Fruit fly (Drosophila melanogaster) whole organism, embryonic: ENCODE data around the gene MED27.

Experiments
- BEAF-32 ChIP-seq: fragments of 200-800 bp; sonication (Bioruptor generic); optimal IDR thresholded peaks from 3 replicates; lab custom pipeline; 2017; ENCODE audit warnings: missing biosample characterization, missing genetic modification characterization, mild to moderate bottlenecking, moderate library complexity, missing genetic modification reagents
- BtbVII ChIP-seq: fragments of 200-800 bp; sonication (Bioruptor generic); optimal IDR thresholded peaks from 3 replicates; lab custom pipeline; 2017; ENCODE audit warnings: missing biosample characterization, mild to moderate bottlenecking, missing genetic modification characterization
- CG10321 ChIP-seq: fragments of 200-800 bp; sonication (Bioruptor generic); IDR thresholded peaks from 2 replicates; pipeline ENCODE4 v1.3.6; 2022; ENCODE audit warnings: missing biosample characterization, missing genetic modification characterization
- CG11398 ChIP-seq: fragments of 200-800 bp; sonication (Bioruptor generic); optimal IDR thresholded peaks from 2 replicates; lab custom pipeline; 2016; ENCODE audit warnings: missing biosample characterization, missing genetic modification characterization
- CG11560 ChIP-seq: fragments of 200-800 bp; sonication (Bioruptor generic); IDR thresholded peaks from 3 replicates; pipeline ENCODE4 v1.3.6; 2022; ENCODE audit warnings: missing biosample characterization, missing genetic modification characterization
- CG12104 ChIP-seq: fragments of 200-800 bp; sonication (Bioruptor generic); optimal IDR thresholded peaks from 3 replicates; lab custom pipeline; 2016; ENCODE audit warnings: missing biosample characterization, missing genetic modification characterization
- CG12299 ChIP-seq: fragments of 200-800 bp; sonication (Bioruptor generic); optimal IDR thresholded peaks from 2 replicates; lab custom pipeline; 2018; ENCODE audit warnings: missing biosample characterization, mild to moderate bottlenecking, missing genetic modification characterization
- CG12769 ChIP-seq: fragments of 200-800 bp; sonication (Bioruptor generic); optimal IDR thresholded peaks from 2 replicates; lab custom pipeline; 2019; ENCODE audit warnings: missing biosample characterization, mild to moderate bottlenecking, missing genetic modification characterization, moderate library complexity
- CG12942 ChIP-seq: fragments of 200-800 bp; sonication (Bioruptor generic); optimal IDR thresholded peaks from 3 replicates; lab custom pipeline; 2016; ENCODE audit warnings: missing biosample characterization, missing genetic modification characterization
- CG13894 ChIP-seq: fragments of 200-800 bp; sonication (Bioruptor generic); optimal IDR thresholded peaks from 3 replicates; lab custom pipeline; 2018; ENCODE audit warnings: missing biosample characterization, mild to moderate bottlenecking, missing genetic modification characterization, moderate library complexity
- CG14667 ChIP-seq: fragments of 200-800 bp; sonication (Bioruptor generic); IDR thresholded peaks from 2 replicates; pipeline ENCODE4 v1.3.6; 2022; ENCODE audit warnings: missing biosample characterization, missing genetic modification characterization
- CG18764 ChIP-seq: fragments of 200-800 bp; sonication (Bioruptor generic); optimal IDR thresholded peaks from 3 replicates; lab custom pipeline; 2016; ENCODE audit warnings: missing biosample characterization, missing genetic modification characterization
- CG3065 ChIP-seq: fragments of 200-800 bp; sonication (Bioruptor generic); optimal IDR thresholded peaks from 2 replicates; lab custom pipeline; 2016; ENCODE audit warnings: missing biosample characterization, missing genetic modification characterization
- CG3163 ChIP-seq: fragments of 200-800 bp; sonication (Bioruptor generic); optimal IDR thresholded peaks from 3 replicates; lab custom pipeline; 2016; ENCODE audit warnings: missing biosample characterization, missing genetic modification characterization
- CG3726 ChIP-seq: fragments of 200-800 bp; sonication (Bioruptor generic); IDR thresholded peaks from 3 replicates; pipeline ENCODE4, ENCODE4 v1.3.6; 2022; ENCODE audit warnings: missing biosample characterization, missing genetic modification characterization
- CG43689 ChIP-seq: fragments of 200-800 bp; sonication (Bioruptor generic); IDR thresholded peaks from 2 replicates; pipeline ENCODE4 v1.3.6; 2022; ENCODE audit warnings: missing biosample characterization, missing genetic modification characterization
- CG5953 ChIP-seq: fragments of 200-800 bp; sonication (Bioruptor generic); IDR thresholded peaks from 2 replicates; pipeline ENCODE4 v1.3.6; 2022; ENCODE audit warnings: missing biosample characterization, missing genetic modification characterization
- CG9609 ChIP-seq: fragments of 200-800 bp; sonication (Bioruptor generic); optimal IDR thresholded peaks from 3 replicates; lab custom pipeline; 2016; ENCODE audit warnings: missing biosample characterization, missing genetic modification characterization
- CG9932 ChIP-seq: fragments of 200-800 bp; sonication (Bioruptor generic); IDR thresholded peaks from 2 replicates; pipeline ENCODE4 v1.3.6; 2022; ENCODE audit warnings: missing biosample characterization, missing genetic modification characterization
- Deaf1 ChIP-seq: fragments of 200-800 bp; optimal IDR thresholded peaks from 3 replicates; lab custom pipeline; 2019; ENCODE audit warnings: missing biosample characterization, mild to moderate bottlenecking, missing genetic modification characterization, moderate library complexity
- Dref ChIP-seq: fragments of 200-800 bp; sonication (Bioruptor generic); IDR thresholded peaks from 2 replicates; pipeline ENCODE4 v1.3.6; 2022; ENCODE audit warnings: missing biosample characterization, missing genetic modification characterization
- H15 ChIP-seq: fragments of 200-800 bp; sonication (Bioruptor generic); IDR thresholded peaks from 3 replicates; pipeline ENCODE4 v1.3.6; 2022; ENCODE audit warnings: missing biosample characterization, missing genetic modification characterization
- HHEX ChIP-seq: fragments of 200-800 bp; sonication (Bioruptor generic); optimal IDR thresholded peaks from 3 replicates; lab custom pipeline; 2017; ENCODE audit warnings: missing biosample characterization, mild to moderate bottlenecking, missing genetic modification characterization, missing genetic modification reagents
- Hmr ChIP-seq: fragments of 200-800 bp; sonication (Bioruptor generic); optimal IDR thresholded peaks from 3 replicates; lab custom pipeline; 2017; ENCODE audit warnings: mild to moderate bottlenecking, missing biosample characterization, missing genetic modification reagents, missing genetic modification characterization
- Mrtf ChIP-seq: fragments of 200-800 bp; sonication (Bioruptor generic); IDR thresholded peaks from 3 replicates; pipeline ENCODE4 v1.3.6; 2022; ENCODE audit warnings: missing biosample characterization, missing genetic modification characterization
- Nf-YA ChIP-seq: fragments of 200-800 bp; sonication (Bioruptor generic); IDR thresholded peaks from 2 replicates; pipeline ENCODE4 v1.3.6; 2022; ENCODE audit warnings: missing biosample characterization, missing genetic modification characterization
- Side ChIP-seq: fragments of 200-800 bp; sonication (Bioruptor generic); optimal IDR thresholded peaks from 2 replicates; lab custom pipeline; 2016; ENCODE audit warnings: missing biosample characterization, missing genetic modification characterization
- Tbp ChIP-seq: fragments of >200 bp; optimal IDR thresholded peaks from 2 replicates; lab custom pipeline; 2018; ENCODE audit warnings: missing biosample characterization, missing genetic modification characterization
- YL-1 ChIP-seq: fragments of 200-800 bp; sonication (Bioruptor generic); optimal IDR thresholded peaks from 3 replicates; lab custom pipeline; 2017; ENCODE audit warnings: missing biosample characterization, mild to moderate bottlenecking, missing genetic modification characterization
- aop ChIP-seq: fragments of 200-800 bp; sonication (Bioruptor generic); IDR thresholded peaks from 2 replicates; pipeline ENCODE4 v1.3.6; 2022; ENCODE audit warnings: missing biosample characterization, missing genetic modification characterization
- ash1 ChIP-seq: fragments of 200-800 bp; sonication (Bioruptor generic); optimal IDR thresholded peaks from 2 replicates; lab custom pipeline; 2018; ENCODE audit warnings: missing biosample characterization, mild to moderate bottlenecking, missing genetic modification characterization
- bcd ChIP-seq: fragments of 200-800 bp; sonication (Bioruptor generic); optimal IDR thresholded peaks from 2 replicates; lab custom pipeline; 2017; ENCODE audit warnings: missing biosample characterization, mild to moderate bottlenecking, missing genetic modification characterization
- bsh ChIP-seq, 2 experiments: fragments of 200-800 bp; sonication (Bioruptor generic); optimal IDR thresholded peaks; 2 replicates each; lab custom pipeline; 2017 to 2018; ENCODE audit warnings: mild to moderate bottlenecking in 2 of 2, missing biosample characterization in 2 of 2, missing genetic modification characterization in 2 of 2, moderate library complexity in 1 of 2
- crol ChIP-seq: fragments of 200-800 bp; sonication (Bioruptor generic); IDR thresholded peaks from 2 replicates; pipeline ENCODE4 v1.3.6; 2022; ENCODE audit warnings: missing biosample characterization, missing genetic modification characterization
- dysf ChIP-seq: fragments of 200-800 bp; sonication (Bioruptor generic); IDR thresholded peaks from 3 replicates; pipeline ENCODE4 v1.3.6; 2022; ENCODE audit warnings: missing biosample characterization, missing genetic modification characterization
- emc ChIP-seq: fragments of 200-800 bp; sonication (Bioruptor generic); optimal IDR thresholded peaks from 2 replicates; lab custom pipeline; 2016; ENCODE audit warnings: missing biosample characterization, missing genetic modification characterization
- ind ChIP-seq: fragments of 200-800 bp; sonication (Bioruptor generic); optimal IDR thresholded peaks from 3 replicates; lab custom pipeline; 2016; ENCODE audit warnings: missing biosample characterization, missing genetic modification characterization
- inv ChIP-seq: fragments of 200-800 bp; sonication (Bioruptor generic); IDR thresholded peaks from 2 replicates; pipeline ENCODE4 v1.3.6; 2022; ENCODE audit warnings: missing biosample characterization, missing genetic modification characterization; ENCODE audit not compliant: partially characterized antibody
- knrl ChIP-seq: fragments of 200-800 bp; sonication (Bioruptor generic); IDR thresholded peaks from 3 replicates; pipeline ENCODE4 v1.3.6; 2022; ENCODE audit warnings: missing biosample characterization, missing genetic modification characterization; ENCODE audit not compliant: partially characterized antibody
- maf-S ChIP-seq: fragments of 200-800 bp; sonication (Bioruptor generic); optimal IDR thresholded peaks from 2 replicates; lab custom pipeline; 2016; ENCODE audit warnings: missing biosample characterization, missing genetic modification characterization
- pan ChIP-seq, 4 experiments: fragments of >200 bp in 3 of 4; fragments of 200-800 bp in 1 of 4; sonication (Bioruptor generic) in 1 of 4; optimal IDR thresholded peaks in 3 of 4; IDR thresholded peaks in 1 of 4; 2 replicates each; pipeline versions ENCODE4 v1.3.6 to Lab custom; 2017 to 2022; ENCODE audit warnings: missing biosample characterization in 2 of 4, missing genetic modification characterization in 2 of 4, mixed read lengths in 1 of 4
- pita ChIP-seq: fragments of 200-800 bp; sonication (Bioruptor generic); optimal IDR thresholded peaks from 2 replicates; lab custom pipeline; 2017; ENCODE audit warnings: missing biosample characterization, mild to moderate bottlenecking, missing genetic modification characterization
- prd ChIP-seq, 3 experiments: fragments of >200 bp in 2 of 3; fragments of 200-800 bp in 1 of 3; sonication (Bioruptor generic) in 1 of 3; optimal IDR thresholded peaks in 2 of 3; IDR thresholded peaks in 1 of 3; 2 replicates in 2 of 3; 3 replicates in 1 of 3; pipeline versions ENCODE4 v1.3.6 to Lab custom; 2017 to 2022; ENCODE audit warnings: missing biosample characterization in 1 of 3, missing genetic modification characterization in 1 of 3
- ranshi ChIP-seq: fragments of 200-800 bp; sonication (Bioruptor generic); IDR thresholded peaks from 2 replicates; pipeline ENCODE4 v1.3.6; 2022; ENCODE audit warnings: missing biosample characterization, missing genetic modification characterization
- sr ChIP-seq: fragments of 200-800 bp; sonication (Bioruptor generic); IDR thresholded peaks from 3 replicates; pipeline ENCODE4 v1.3.6; 2022; ENCODE audit warnings: missing biosample characterization, missing genetic modification characterization
- tup ChIP-seq: fragments of 200-800 bp; sonication (Bioruptor generic); optimal IDR thresholded peaks from 2 replicates; lab custom pipeline; 2016; ENCODE audit warnings: missing biosample characterization, mild to moderate bottlenecking, missing genetic modification characterization, moderate library complexity
- vfl ChIP-seq: fragments of 200-800 bp; sonication (Bioruptor generic); optimal IDR thresholded peaks from 2 replicates; lab custom pipeline; 2016; ENCODE audit warnings: missing biosample characterization, missing genetic modification characterization
- zf30C ChIP-seq: fragments of 200-800 bp; sonication (Bioruptor generic); optimal IDR thresholded peaks from 3 replicates; lab custom pipeline; 2018; ENCODE audit warnings: missing biosample characterization, mild to moderate bottlenecking, missing genetic modification characterization
- zfh1 ChIP-seq: fragments of 200-800 bp; sonication (Bioruptor generic); IDR thresholded peaks from 3 replicates; pipeline ENCODE4 v1.3.6; 2022; ENCODE audit warnings: missing biosample characterization, missing genetic modification characterization

Gene MED27

DNA sequence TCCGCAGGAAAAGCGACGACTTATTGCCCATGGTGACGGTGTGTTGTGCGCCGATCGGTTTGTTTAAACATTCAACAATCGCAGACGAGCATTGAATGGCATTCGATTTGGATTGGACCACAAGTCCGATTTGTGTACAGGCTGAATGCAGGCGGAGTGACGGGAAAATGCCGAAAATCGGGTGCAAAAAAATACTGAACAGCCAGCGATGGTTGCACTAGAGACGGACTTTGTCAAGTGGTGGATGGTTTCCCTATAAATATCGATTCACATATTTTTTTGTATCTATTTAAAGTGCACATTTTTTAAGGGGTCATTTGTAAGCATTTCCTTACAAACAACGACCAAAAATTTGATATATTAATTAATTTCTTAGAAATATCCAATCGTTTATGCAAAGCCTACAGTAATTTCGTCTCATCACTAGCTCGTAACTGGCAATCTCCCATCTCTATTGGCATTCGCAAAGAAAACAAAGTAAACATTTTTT lies at the start of gene MED27, which contains the start of gene elm (continued):
- TF ChIP-seq HHEX (GFP tag; lab: Kevin White, UChicago), result peak; percentile 87
- peak; percentile 71; the same call in 1 of the 2 replicates for TF ChIP-seq CG5953 (GFP tag; lab: Robert Waterston, UW)
- peak; percentile 94 for TF ChIP-seq dysf (GFP tag; lab: Robert Waterston, UW)
- peak; percentile 93 for TF ChIP-seq ranshi (GFP tag; lab: Robert Waterston, UW)
- TF ChIP-seq maf-S, result peak; percentile 89
- TF ChIP-seq inv (GFP tag; lab: Robert Waterston, UW), result peak; percentile 94
- TF ChIP-seq CG3726, result peak; percentile 86; the same call in 2 of the 3 replicates
- TF ChIP-seq H15 (GFP tag; lab: Robert Waterston, UW), result peak; percentile 93
- TF ChIP-seq crol (GFP tag; lab: Robert Waterston, UW), result peak; percentile 59; the same call in 1 of the 2 replicates
- TF ChIP-seq bsh (GFP tag; optimal IDR thresholded peaks at IDR 0.05; lab: Kevin White, UChicago), result peak; percentile 23 to 92
- peak; percentile 99 for TF ChIP-seq BEAF-32 (GFP tag; lab: Kevin White, UChicago)
- TF ChIP-seq Hmr, result peak; percentile 93
- peak; percentile 73 for TF ChIP-seq tup
- peak; percentile 83 for TF ChIP-seq CG11560
- peak; percentile 87 for TF ChIP-seq Mrtf (GFP tag; lab: Robert Waterston, UW)
- TF ChIP-seq BtbVII (GFP tag; lab: Kevin White, UChicago), result peak; percentile 81
- TF ChIP-seq vfl (GFP tag; lab: Kevin White, UChicago), result peak; percentile 94
- peak; percentile 86 for TF ChIP-seq emc
- no peak for TF ChIP-seq pita (GFP tag; lab: Kevin White, UChicago)
- TF ChIP-seq YL-1 (GFP tag; lab: Kevin White, UChicago), result peak; percentile 76
- TF ChIP-seq CG12104 (GFP tag; lab: Kevin White, UChicago), result peak; percentile 87
- no peak for TF ChIP-seq sr (GFP tag; lab: Robert Waterston, UW)
- TF ChIP-seq zfh1 (GFP tag; lab: Robert Waterston, UW), result peak; percentile 94
- peak; percentile 93 for TF ChIP-seq bcd (GFP tag; lab: Kevin White, UChicago)
- peak; percentile 91 for TF ChIP-seq CG9609 (GFP tag; lab: Kevin White, UChicago)
- peak; percentile 95 for TF ChIP-seq ind (GFP tag; lab: Kevin White, UChicago)
- peak; percentile 48; the same call in 1 of the 2 replicates for TF ChIP-seq CG10321 (GFP tag; lab: Robert Waterston, UW)
- peak; percentile 78 for TF ChIP-seq CG3065 (GFP tag; lab: Kevin White, UChicago)
- peak; percentile 98 for TF ChIP-seq knrl
- no peak for TF ChIP-seq prd (optimal IDR thresholded peaks at IDR 0.05; lab: Kevin White, UChicago)
- TF ChIP-seq prd (GFP tag; IDR thresholded peaks at IDR 0.05; lab: Robert Waterston, UW), result peak; percentile 98
- peak; percentile 92 for TF ChIP-seq CG12942
- TF ChIP-seq CG12769 (tag; lab: Kevin White, UChicago), result peak; percentile 85
- TF ChIP-seq ash1 (GFP tag; lab: Kevin White, UChicago), result peak; percentile 35
- no peak for TF ChIP-seq zf30C (GFP tag; lab: Kevin White, UChicago)
- TF ChIP-seq CG11398 (GFP tag; lab: Kevin White, UChicago), result peak; percentile 67
- 0 out of 2 replicates have a peak, but pooled peaks have one; percentile 52 for TF ChIP-seq CG43689 (GFP tag; lab: Robert Waterston, UW)
- peak; percentile 70 for TF ChIP-seq CG3163 (GFP tag; lab: Kevin White, UChicago)
- no peak for TF ChIP-seq pan (optimal IDR thresholded peaks at IDR 0.05; lab: Kevin White, UChicago)
- TF ChIP-seq pan (GFP tag; optimal IDR thresholded peaks at IDR 0.05 in 1 of 2, IDR thresholded peaks at IDR 0.05 in 1 of 2), result peak in 1 of 2 experiments; percentile 89
- peak; percentile 68 for TF ChIP-seq Deaf1 (tag; lab: Kevin White, UChicago)
- TF ChIP-seq CG14667 (GFP tag; lab: Robert Waterston, UW), result peak; percentile 92
- TF ChIP-seq Nf-YA (GFP tag; lab: Robert Waterston, UW), result peak; percentile 81
- peak; percentile 92 for TF ChIP-seq CG13894 (tag; lab: Kevin White, UChicago)
- TF ChIP-seq CG12299 (tag; lab: Kevin White, UChicago), result peak; percentile 77
- TF ChIP-seq CG9932, result peak; percentile 98
- no peak for TF ChIP-seq Tbp (GFP tag; lab: Kevin White, UChicago)
- TF ChIP-seq CG18764 (GFP tag; lab: Kevin White, UChicago), result peak; percentile 87
- TF ChIP-seq Side (GFP tag; lab: Kevin White, UChicago), result peak; percentile 89
- peak; percentile 80 for TF ChIP-seq aop (GFP tag; lab: Robert Waterston, UW)
- TF ChIP-seq Dref (GFP tag; lab: Robert Waterston, UW), result peak; percentile 53
